Fruit fly (Drosophila melanogaster): Measurements from ENCODE around the gene CG16974.

The CG16974 gene

dm6 chr2L:13176701-13177249 lies 15.0 kb downstream of the CG16974 start, which contains the start of the genes Sfmbt and CG5439 (continued):
- TF ChIP-seq Ptx1 (GFP tag; IDR thresholded peaks at IDR 0.05), result peak; percentile 67
- peak; percentile 61 for TF ChIP-seq croc (GFP tag; conservative IDR thresholded peaks at IDR 0.05)
- TF ChIP-seq dmrt99B (tag; optimal IDR thresholded peaks at IDR 0.05), result no peak
- TF ChIP-seq Sry-β (GFP tag; optimal IDR thresholded peaks at IDR 0.05), result peak; percentile 80
- TF ChIP-seq ci (GFP tag; IDR thresholded peaks at IDR 0.05), result peak; percentile 59
- peak; percentile 77 for TF ChIP-seq tin (GFP tag; optimal IDR thresholded peaks at IDR 0.05)
- no peak for TF ChIP-seq org-1 (GFP tag; optimal IDR thresholded peaks at IDR 0.05)
- 0 out of 2 replicates have a peak, but pooled peaks have one; percentile 12 for TF ChIP-seq gsb (GFP tag; IDR thresholded peaks at IDR 0.05)
- TF ChIP-seq HmgZ (tag; optimal IDR thresholded peaks at IDR 0.05), result peak; percentile 84
- peak; percentile 81 for TF ChIP-seq CHES-1-like (GFP tag; optimal IDR thresholded peaks at IDR 0.05)
- TF ChIP-seq CG13894 (tag; optimal IDR thresholded peaks at IDR 0.05), result no peak
- TF ChIP-seq dati (GFP tag; IDR thresholded peaks at IDR 0.05), result no peak
- TF ChIP-seq ap (GFP tag; IDR thresholded peaks at IDR 0.05), result no peak
- TF ChIP-seq gfzf (GFP tag; optimal IDR thresholded peaks at IDR 0.05), result peak; percentile 60
- TF ChIP-seq CG31441 (GFP tag; IDR thresholded peaks at IDR 0.05), result peak; percentile 100
- peak; percentile 60 for TF ChIP-seq hkb (optimal IDR thresholded peaks at IDR 0.05)
- peak; percentile 31; the same call in 1 of the 2 replicates for TF ChIP-seq hkb (GFP tag; IDR thresholded peaks at IDR 0.05)
- TF ChIP-seq odd (GFP tag; optimal IDR thresholded peaks at IDR 0.05), result no peak
- peak; percentile 77 for TF ChIP-seq CG6272 (GFP tag; IDR thresholded peaks at IDR 0.05)
- TF ChIP-seq CTCF (GFP tag; optimal IDR thresholded peaks at IDR 0.05), result peak; percentile 10
- no peak for TF ChIP-seq CG12071 (GFP tag; optimal IDR thresholded peaks at IDR 0.05)
- TF ChIP-seq B-H1 (GFP tag; IDR thresholded peaks at IDR 0.05), result peak; percentile 32; the same call in 2 of the 3 replicates
- no peak for TF ChIP-seq CG2875 (GFP tag; optimal IDR thresholded peaks at IDR 0.05)
- TF ChIP-seq D19B (GFP tag; optimal IDR thresholded peaks at IDR 0.05), result no peak
- TF ChIP-seq YL-1 (GFP tag; optimal IDR thresholded peaks at IDR 0.05), result peak; percentile 94
- TF ChIP-seq CG14667 (GFP tag; IDR thresholded peaks at IDR 0.05), result peak; percentile 64; the same call in 1 of the 2 replicates
- TF ChIP-seq cas (GFP tag; IDR thresholded peaks at IDR 0.05), result peak; percentile 44; the same call in 1 of the 2 replicates
- TF ChIP-seq phol (tag; optimal IDR thresholded peaks at IDR 0.05), result peak; percentile 84
- TF ChIP-seq CG15011 (GFP tag; optimal IDR thresholded peaks at IDR 0.05), result no peak
- no peak for TF ChIP-seq CG4360 (GFP tag; IDR thresholded peaks at IDR 0.05)
- no peak for TF ChIP-seq hbn (GFP tag; IDR thresholded peaks at IDR 0.05; ENCODE audit: partially characterized antibody)
- peak; percentile 89 for TF ChIP-seq Hr3 (GFP tag; optimal IDR thresholded peaks at IDR 0.05)
- TF ChIP-seq CG14441 (GFP tag; IDR thresholded peaks at IDR 0.05), result peak; percentile 71
- no peak for TF ChIP-seq Vsx1 (GFP tag; optimal IDR thresholded peaks at IDR 0.05)
- no peak for TF ChIP-seq gcm2 (GFP tag; optimal IDR thresholded peaks at IDR 0.05)
- peak; percentile 69 for TF ChIP-seq CG9876 (GFP tag; optimal IDR thresholded peaks at IDR 0.05)
- TF ChIP-seq CG12391 (tag; optimal IDR thresholded peaks at IDR 0.05), result peak; percentile 84
- TF ChIP-seq Rx (GFP tag; IDR thresholded peaks at IDR 0.05), result no peak; the same call in 1 of the 2 replicates
- no peak for TF ChIP-seq Hr39 (optimal IDR thresholded peaks at IDR 0.05)
- TF ChIP-seq sens-2 (GFP tag; IDR thresholded peaks at IDR 0.05), result no peak
- TF ChIP-seq CG1233 (GFP tag; optimal IDR thresholded peaks at IDR 0.05), result no peak
- peak; percentile 17 for TF ChIP-seq ac (GFP tag; optimal IDR thresholded peaks at IDR 0.05)
- peak; percentile 22 for TF ChIP-seq Spps (tag; optimal IDR thresholded peaks at IDR 0.05)
- peak; percentile 31; the same call in 1 of the 2 replicates for TF ChIP-seq vvl (GFP tag; IDR thresholded peaks at IDR 0.05)
- TF ChIP-seq CG43689 (GFP tag; IDR thresholded peaks at IDR 0.05), result no peak
- TF ChIP-seq Sry-δ (GFP tag; optimal IDR thresholded peaks at IDR 0.05), result peak; percentile 68
- no peak for TF ChIP-seq CG11504 (tag; optimal IDR thresholded peaks at IDR 0.05)
- peak; percentile 88 for TF ChIP-seq slbo (GFP tag; IDR thresholded peaks at IDR 0.05)
- peak; percentile 50 for TF ChIP-seq CG12744 (GFP tag; optimal IDR thresholded peaks at IDR 0.05)
- peak; percentile 68 for TF ChIP-seq slou (GFP tag; optimal IDR thresholded peaks at IDR 0.05)
- TF ChIP-seq Scr (GFP tag; IDR thresholded peaks at IDR 0.05; ENCODE audit: partially characterized antibody), result peak; percentile 53; the same call in 1 of the 2 replicates
- TF ChIP-seq Lim3 (GFP tag; IDR thresholded peaks at IDR 0.05), result no peak
